Fruit fly (Drosophila melanogaster) whole organism, embryonic: ENCODE data around the gene CG13694.

Experiments used
- Asciz ChIP-seq: fragments of 200-800 bp; sonication (Bioruptor generic); optimal IDR thresholded peaks from 2 replicates; lab custom pipeline; 2017; ENCODE audit warnings: missing biosample characterization, mild to moderate bottlenecking, missing genetic modification characterization, missing genetic modification reagents
- CG10959 ChIP-seq: fragments of 200-800 bp; sonication (Bioruptor generic); IDR thresholded peaks from 2 replicates; pipeline ENCODE4 v1.3.6; 2022; ENCODE audit warnings: missing biosample characterization, missing genetic modification characterization
- CG11695 ChIP-seq: fragments of 200-800 bp; sonication (Bioruptor generic); IDR thresholded peaks from 3 replicates; pipeline ENCODE4 v1.3.6; 2022; ENCODE audit warnings: missing biosample characterization, missing genetic modification characterization
- CG11696 ChIP-seq: fragments of 200-800 bp; sonication (Bioruptor generic); IDR thresholded peaks from 2 replicates; pipeline ENCODE4 v1.3.6; 2022; ENCODE audit warnings: missing biosample characterization, missing genetic modification characterization
- CG12071 ChIP-seq: fragments of 200-800 bp; sonication (Bioruptor generic); optimal IDR thresholded peaks from 3 replicates; lab custom pipeline; 2018; ENCODE audit warnings: missing biosample characterization, mild to moderate bottlenecking, missing genetic modification characterization
- CG13296 ChIP-seq: fragments of 200-800 bp; sonication (Bioruptor generic); optimal IDR thresholded peaks from 3 replicates; lab custom pipeline; 2018; ENCODE audit warnings: missing biosample characterization, mild to moderate bottlenecking, missing genetic modification characterization
- CG13624 ChIP-seq: fragments of 200-800 bp; sonication (Bioruptor generic); optimal IDR thresholded peaks from 2 replicates; lab custom pipeline; 2016; ENCODE audit warnings: missing biosample characterization, missing genetic modification characterization
- CG14860 ChIP-seq: fragments of 200-800 bp; sonication (Bioruptor generic); IDR thresholded peaks from 3 replicates; pipeline ENCODE4 v1.3.6; 2022; ENCODE audit warnings: missing biosample characterization, missing genetic modification characterization; ENCODE audit not compliant: partially characterized antibody
- CG15514 ChIP-seq: fragments of 200-800 bp; sonication (Bioruptor generic); optimal IDR thresholded peaks from 3 replicates; lab custom pipeline; 2017; ENCODE audit warnings: missing biosample characterization, missing genetic modification characterization, mild to moderate bottlenecking, moderate library complexity, missing genetic modification reagents
- CG16815 ChIP-seq: fragments of 200-800 bp; sonication (Bioruptor generic); optimal IDR thresholded peaks from 3 replicates; lab custom pipeline; 2017; ENCODE audit warnings: missing biosample characterization, mild to moderate bottlenecking, missing genetic modification characterization
- CG17385 ChIP-seq: fragments of 200-800 bp; sonication (Bioruptor generic); optimal IDR thresholded peaks from 3 replicates; lab custom pipeline; 2018; ENCODE audit warnings: missing biosample characterization, mild to moderate bottlenecking, missing genetic modification characterization
- CG17568 ChIP-seq: fragments of 200-800 bp; sonication (Bioruptor generic); optimal IDR thresholded peaks from 2 replicates; lab custom pipeline; 2018; ENCODE audit warnings: missing biosample characterization, mild to moderate bottlenecking, missing genetic modification characterization, moderate library complexity
- CG17802 ChIP-seq: fragments of 200-800 bp; sonication (Bioruptor generic); optimal IDR thresholded peaks from 2 replicates; lab custom pipeline; 2018; ENCODE audit warnings: missing biosample characterization, mild to moderate bottlenecking, missing genetic modification characterization, moderate library complexity
- CG17912 ChIP-seq: fragments of 200-800 bp; sonication (Bioruptor generic); optimal IDR thresholded peaks from 2 replicates; lab custom pipeline; 2018; ENCODE audit warnings: missing biosample characterization, mild to moderate bottlenecking, missing genetic modification characterization
- CG1792 ChIP-seq: fragments of 200-800 bp; sonication (Bioruptor generic); optimal IDR thresholded peaks from 2 replicates; lab custom pipeline; 2016; ENCODE audit warnings: missing biosample characterization, missing genetic modification characterization
- CG2199 ChIP-seq: fragments of 200-800 bp; sonication (Bioruptor generic); IDR thresholded peaks from 3 replicates; pipeline ENCODE4 v1.3.6; 2022; ENCODE audit warnings: missing biosample characterization, missing genetic modification characterization
- CG2678 ChIP-seq: fragments of 200-800 bp; sonication (Bioruptor generic); optimal IDR thresholded peaks from 3 replicates; lab custom pipeline; 2019; ENCODE audit warnings: missing biosample characterization, mild to moderate bottlenecking, missing genetic modification characterization, moderate library complexity
- CG32772 ChIP-seq: fragments of 200-800 bp; sonication (Bioruptor generic); IDR thresholded peaks from 2 replicates; pipeline ENCODE4 v1.3.6; 2022; ENCODE audit warnings: missing biosample characterization, missing genetic modification characterization
- CG33213 ChIP-seq: fragments of 200-800 bp; sonication (Bioruptor generic); optimal IDR thresholded peaks from 3 replicates; lab custom pipeline; 2016; ENCODE audit warnings: missing biosample characterization, missing genetic modification characterization
- CG4820 ChIP-seq: fragments of 200-800 bp; sonication (Bioruptor generic); optimal IDR thresholded peaks from 3 replicates; lab custom pipeline; 2016; ENCODE audit warnings: missing biosample characterization, missing genetic modification characterization
- CG6175 ChIP-seq: fragments of 200-800 bp; sonication (Bioruptor generic); IDR thresholded peaks from 3 replicates; pipeline ENCODE4 v1.3.6; 2022; ENCODE audit warnings: missing biosample characterization, missing genetic modification characterization
- Dbx ChIP-seq: fragments of 200-800 bp; sonication (Bioruptor generic); IDR thresholded peaks from 3 replicates; pipeline ENCODE4 v1.3.6; 2022; ENCODE audit warnings: missing biosample characterization, missing genetic modification characterization
- Deaf1 ChIP-seq: fragments of 200-800 bp; optimal IDR thresholded peaks from 3 replicates; lab custom pipeline; 2019; ENCODE audit warnings: missing biosample characterization, mild to moderate bottlenecking, missing genetic modification characterization, moderate library complexity
- Dfd ChIP-seq, 2 experiments: fragments of >200 bp; optimal IDR thresholded peaks; 2 replicates each; lab custom pipeline; 2017; ENCODE audit warnings: missing biosample characterization in 2 of 2, missing genetic modification characterization in 2 of 2
- E2f1 ChIP-seq: fragments of 200-800 bp; sonication (Bioruptor generic); IDR thresholded peaks from 2 replicates; pipeline ENCODE4 v1.3.6; 2022; ENCODE audit warnings: missing biosample characterization, missing genetic modification characterization
- ERR ChIP-seq: fragments of 200-800 bp; sonication (Bioruptor generic); optimal IDR thresholded peaks from 2 replicates; lab custom pipeline; 2016; ENCODE audit warnings: missing biosample characterization, missing genetic modification characterization
- Fer1 ChIP-seq: fragments of 200-800 bp; sonication (Bioruptor generic); optimal IDR thresholded peaks from 2 replicates; lab custom pipeline; 2017; ENCODE audit warnings: missing biosample characterization, mild to moderate bottlenecking, missing genetic modification characterization
- Hmr ChIP-seq: fragments of 200-800 bp; sonication (Bioruptor generic); optimal IDR thresholded peaks from 3 replicates; lab custom pipeline; 2017; ENCODE audit warnings: mild to moderate bottlenecking, missing biosample characterization, missing genetic modification reagents, missing genetic modification characterization
- Med ChIP-seq: fragments of 200-800 bp; sonication (Bioruptor generic); peaks from one replicate; lab custom pipeline; 2016; ENCODE audit warnings: missing biosample characterization, missing genetic modification characterization, mild to moderate bottlenecking, inconsistent platforms, moderate library complexity
- NFAT ChIP-seq: fragments of 200-800 bp; sonication (Bioruptor generic); IDR thresholded peaks from 2 replicates; pipeline ENCODE4 v1.3.6; 2022; ENCODE audit warnings: missing biosample characterization, missing genetic modification characterization
- NK7.1 ChIP-seq: fragments of 200-800 bp; sonication (Bioruptor generic); optimal IDR thresholded peaks from 3 replicates; lab custom pipeline; 2016; ENCODE audit warnings: missing biosample characterization, missing genetic modification characterization
- Opbp ChIP-seq: fragments of 200-800 bp; sonication (Bioruptor generic); IDR thresholded peaks from 3 replicates; pipeline ENCODE4 v1.3.6; 2022; ENCODE audit warnings: missing biosample characterization, missing genetic modification characterization; ENCODE audit not compliant: partially characterized antibody
- Pdp1 ChIP-seq, 2 experiments: fragments of 200-800 bp; sonication (Bioruptor generic); optimal IDR thresholded peaks; 3 replicates each; lab custom pipeline; 2016; ENCODE audit warnings: missing biosample characterization in 2 of 2, missing genetic modification characterization in 2 of 2, mild to moderate bottlenecking in 1 of 2, moderate library complexity in 1 of 2
- chinmo ChIP-seq: fragments of 200-800 bp; sonication (Bioruptor generic); IDR thresholded peaks from 4 replicates; pipeline ENCODE4 v1.3.6; 2022; ENCODE audit warnings: missing biosample characterization, missing genetic modification characterization; ENCODE audit not compliant: partially characterized antibody
- ci ChIP-seq: fragments of 200-800 bp; sonication (Bioruptor generic); IDR thresholded peaks from 3 replicates; pipeline ENCODE4 v1.3.6; 2022; ENCODE audit warnings: missing biosample characterization, missing genetic modification characterization
- cwo ChIP-seq: fragments of 200-800 bp; sonication (Bioruptor generic); optimal IDR thresholded peaks from 3 replicates; lab custom pipeline; 2017; ENCODE audit warnings: missing biosample characterization, missing genetic modification characterization, mild to moderate bottlenecking, moderate library complexity, missing genetic modification reagents
- exex ChIP-seq: fragments of 200-800 bp; sonication (Bioruptor generic); optimal IDR thresholded peaks from 4 replicates; lab custom pipeline; 2018; ENCODE audit warnings: missing biosample characterization, mild to moderate bottlenecking, missing genetic modification characterization, moderate library complexity
- eyg ChIP-seq: fragments of 200-800 bp; sonication (Bioruptor generic); optimal IDR thresholded peaks from 3 replicates; lab custom pipeline; 2016; ENCODE audit warnings: missing biosample characterization, missing genetic modification characterization
- fd64A ChIP-seq: fragments of 200-800 bp; sonication (Bioruptor generic); optimal IDR thresholded peaks from 3 replicates; lab custom pipeline; 2018; ENCODE audit warnings: missing biosample characterization, mild to moderate bottlenecking, missing genetic modification characterization
- gcm ChIP-seq: fragments of 200-800 bp; sonication (Bioruptor generic); optimal IDR thresholded peaks from 2 replicates; lab custom pipeline; 2019; ENCODE audit warnings: missing biosample characterization, mild to moderate bottlenecking, missing genetic modification characterization, moderate library complexity
- kah ChIP-seq: fragments of 200-800 bp; sonication (Bioruptor generic); optimal IDR thresholded peaks from 2 replicates; lab custom pipeline; 2018; ENCODE audit warnings: missing biosample characterization, mild to moderate bottlenecking, missing genetic modification characterization
- lab ChIP-seq: fragments of 200-800 bp; sonication (Bioruptor generic); optimal IDR thresholded peaks from 3 replicates; lab custom pipeline; 2017; ENCODE audit warnings: missing biosample characterization, missing genetic modification characterization, mild to moderate bottlenecking, moderate library complexity, missing genetic modification reagents
- lov ChIP-seq, 2 experiments: fragments of 200-800 bp in 1 of 2; fragments of >200 bp in 1 of 2; sonication (Bioruptor generic) in 1 of 2; IDR thresholded peaks in 1 of 2; optimal IDR thresholded peaks in 1 of 2; 2 replicates in 1 of 2; 3 replicates in 1 of 2; pipeline versions ENCODE4 v1.3.6 to Lab custom; 2017 to 2022; ENCODE audit warnings: missing biosample characterization in 1 of 2, missing genetic modification characterization in 1 of 2
- odd ChIP-seq: fragments of 200-800 bp; sonication (Bioruptor generic); optimal IDR thresholded peaks from 2 replicates; lab custom pipeline; 2017; ENCODE audit warnings: missing biosample characterization, mild to moderate bottlenecking, missing genetic modification characterization
- otp ChIP-seq: fragments of 200-800 bp; sonication (Bioruptor generic); IDR thresholded peaks from 3 replicates; pipeline ENCODE4, ENCODE4 v1.3.6; 2022; ENCODE audit warnings: missing biosample characterization, missing genetic modification characterization
- sens ChIP-seq: fragments of 200-800 bp; sonication (Bioruptor generic); peaks from one replicate; lab custom pipeline; 2016; ENCODE audit warnings: missing biosample characterization, missing genetic modification characterization
- sob ChIP-seq: fragments of 200-800 bp; sonication (Bioruptor generic); IDR thresholded peaks from 2 replicates; pipeline ENCODE4 v1.3.6; 2022; ENCODE audit warnings: missing biosample characterization, missing genetic modification characterization
- trem ChIP-seq: fragments of 200-800 bp; optimal IDR thresholded peaks from 3 replicates; lab custom pipeline; 2019; ENCODE audit warnings: missing biosample characterization, mild to moderate bottlenecking, missing genetic modification characterization, moderate library complexity
- twi ChIP-seq: fragments of 200-800 bp; optimal IDR thresholded peaks from 2 replicates; lab custom pipeline; 2019; ENCODE audit warnings: missing biosample characterization, mild to moderate bottlenecking, missing genetic modification characterization, moderate library complexity

CG13694 gene

DNA sequence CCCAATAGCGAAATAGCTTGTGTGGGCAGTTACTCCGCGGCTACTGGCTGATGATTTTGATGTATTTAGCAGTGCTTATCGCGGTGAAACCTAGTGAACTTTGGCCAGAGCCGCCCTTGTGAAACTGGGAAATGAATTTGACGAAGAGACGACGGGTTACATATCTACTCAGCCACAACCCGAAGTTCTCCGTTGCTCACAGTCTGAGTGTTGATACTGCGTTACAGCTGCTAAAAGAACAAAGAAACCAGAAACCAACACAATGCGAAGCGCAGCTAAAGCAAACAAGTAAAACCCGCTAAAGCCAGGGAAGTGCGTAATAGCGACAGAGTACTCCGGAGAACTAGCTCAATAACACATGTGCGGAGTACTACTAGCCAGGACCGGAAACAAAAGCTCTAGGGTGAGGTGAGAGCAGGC is 12.0 kb upstream of the CG13694 start:
- TF ChIP-seq Pdp1 (GFP tag; optimal IDR thresholded peaks at IDR 0.05; lab: Kevin White, UChicago) (peak in 1 of 2 experiments; percentile 15), kah (GFP tag; lab: Kevin White, UChicago) (no peak), CG14860 (no peak), CG6175 (GFP tag; lab: Robert Waterston, UW) (no peak), CG11695 (GFP tag; lab: Robert Waterston, UW) (peak; percentile 45; the same call in 1 of the 3 replicates), eyg (peak; percentile 35), CG33213 (GFP tag; lab: Kevin White, UChicago) (peak; percentile 3), Med (GFP tag; lab: Kevin White, UChicago) (no peak), CG12071 (peak; percentile 30), ERR (no peak), Deaf1 (tag; lab: Kevin White, UChicago) (peak; percentile 51), trem (tag; lab: Kevin White, UChicago) (no peak), twi (tag; lab: Kevin White, UChicago) (no peak), CG17385 (GFP tag; lab: Kevin White, UChicago) (peak; percentile 21), fd64A (no peak), E2f1 (GFP tag; lab: Robert Waterston, UW) (no peak), chinmo (GFP tag; lab: Robert Waterston, UW) (peak; percentile 63; the same call in 2 of the 4 replicates), CG13296 (GFP tag; lab: Kevin White, UChicago) (peak; percentile 19), sens (GFP tag; lab: Kevin White, UChicago) (peak; percentile 86), Dbx (GFP tag; lab: Robert Waterston, UW) (peak; percentile 16; the same call in 1 of the 3 replicates), Opbp (no peak), CG15514 (GFP tag; lab: Kevin White, UChicago) (peak; percentile 78), CG13624 (GFP tag; lab: Kevin White, UChicago) (peak; percentile 40), CG17568 (GFP tag; lab: Kevin White, UChicago) (peak; percentile 31), ci (GFP tag; lab: Robert Waterston, UW) (0 out of 3 replicates have a peak, but pooled peaks have one; percentile 22), CG2199 (GFP tag; lab: Robert Waterston, UW) (0 out of 3 replicates have a peak, but pooled peaks have one; percentile 54), Hmr (peak; percentile 28), CG1792 (GFP tag; lab: Kevin White, UChicago) (no peak), lab (GFP tag; lab: Kevin White, UChicago) (peak; percentile 51), lov (optimal IDR thresholded peaks at IDR 0.05; lab: Kevin White, UChicago) (no peak), lov (GFP tag; IDR thresholded peaks at IDR 0.05; lab: Robert Waterston, UW) (no peak), CG16815 (GFP tag; lab: Kevin White, UChicago) (no peak), Dfd (GFP tag; optimal IDR thresholded peaks at IDR 0.05; lab: Kevin White, UChicago) (no peak), CG2678 (tag; lab: Kevin White, UChicago) (peak; percentile 12), NK7.1 (GFP tag; lab: Kevin White, UChicago) (no peak), CG10959 (GFP tag; lab: Robert Waterston, UW) (no peak), odd (peak; percentile 12), CG32772 (GFP tag; lab: Robert Waterston, UW) (no peak), Asciz (GFP tag; lab: Kevin White, UChicago) (no peak), otp (GFP tag; lab: Robert Waterston, UW) (0 out of 3 replicates have a peak, but pooled peaks have one; percentile 8), Fer1 (GFP tag; lab: Kevin White, UChicago) (peak; percentile 37), exex (tag; lab: Kevin White, UChicago) (peak; percentile 9), gcm (no peak), NFAT (GFP tag; lab: Robert Waterston, UW) (no peak), CG4820 (no peak), cwo (GFP tag; lab: Kevin White, UChicago) (no peak), sob (peak; percentile 28; the same call in 1 of the 2 replicates), CG17802 (no peak), CG17912 (no peak), CG11696 (GFP tag; lab: Robert Waterston, UW) (0 out of 2 replicates have a peak, but pooled peaks have one; percentile 18)
